Worm (Caenorhabditis elegans): ENCODE data around the gene msrp-7.

Gene msrp-7

ce11 chrII:10784780-10785463 lies 25.9 kb upstream of the msrp-7 start, which contains the start of gene cdl-1 (continued):
- TF ChIP-seq lsy-2 (tag; optimal IDR thresholded peaks at IDR 0.05) (peak in 1 of 2 experiments; percentile 84), unc-130 (GFP tag; optimal IDR thresholded peaks at IDR 0.05) (no peak), vab-7 (GFP tag; IDR thresholded peaks at IDR 0.05) (no peak), mep-1 (tag; optimal IDR thresholded peaks at IDR 0.05) (peak; percentile 55), Y105C5A.15 (GFP tag; IDR thresholded peaks at IDR 0.05) (no peak), hlh-30 (tag; optimal IDR thresholded peaks at IDR 0.05; ENCODE audit: insufficient read depth) (peak; percentile 62), mes-2 (tag; optimal IDR thresholded peaks at IDR 0.05; ENCODE audit: poor library complexity, severe bottlenecking) (peak; percentile 84), unc-62 (GFP tag; optimal IDR thresholded peaks at IDR 0.05 in 1 of 2) (peak in 1 of 2 experiments; percentile 65), unc-62 (tag; optimal IDR thresholded peaks at IDR 0.05) (no peak), madf-5 (GFP tag; IDR thresholded peaks at IDR 0.05) (no peak), rbr-2 (tag; optimal IDR thresholded peaks at IDR 0.05) (peak; percentile 21), dve-1 (tag; optimal IDR thresholded peaks at IDR 0.05; ENCODE audit: insufficient read depth) (no peak), ceh-62 (tag; optimal IDR thresholded peaks at IDR 0.05) (no peak), Y75B8A.6 (GFP tag; IDR thresholded peaks at IDR 0.05) (no peak), hlh-11 (tag; optimal IDR thresholded peaks at IDR 0.05) (peak; percentile 44), zfp-2 (tag; optimal IDR thresholded peaks at IDR 0.05) (no peak), lin-13 (GFP tag; optimal IDR thresholded peaks at IDR 0.05) (no peak), zag-1 (tag; optimal IDR thresholded peaks at IDR 0.05) (no peak), nhr-25 (tag; optimal IDR thresholded peaks at IDR 0.05; ENCODE audit: borderline replicate concordance, insufficient read depth) (no peak), pqm-1 (tag; optimal IDR thresholded peaks at IDR 0.05) (peak; percentile 2), ceh-28 (tag; optimal IDR thresholded peaks at IDR 0.05) (no peak), dmd-6 (GFP tag; IDR thresholded peaks at IDR 0.05) (no peak), nhr-10 (tag; optimal IDR thresholded peaks at IDR 0.05) (no peak), duxl-1 (tag; optimal IDR thresholded peaks at IDR 0.05; ENCODE audit: poor library complexity) (no peak), gei-8 (GFP tag; optimal IDR thresholded peaks at IDR 0.05) (no peak), dmd-8 (GFP tag; IDR thresholded peaks at IDR 0.05) (no peak), lin-29 (GFP tag; IDR thresholded peaks at IDR 0.05) (no peak), spr-1 (tag; optimal IDR thresholded peaks at IDR 0.05) (no peak), ceh-44 (GFP tag; IDR thresholded peaks at IDR 0.05) (no peak), set-16 (GFP tag; IDR thresholded peaks at IDR 0.05) (no peak), aly-2 (tag; optimal IDR thresholded peaks at IDR 0.05) (no peak), fos-1 (tag; optimal IDR thresholded peaks at IDR 0.05) (no peak), php-3 (GFP tag; IDR thresholded peaks at IDR 0.05) (no peak), madf-9 (GFP tag; conservative IDR thresholded peaks at IDR 0.05) (no peak), ztf-7 (tag; optimal IDR thresholded peaks at IDR 0.05) (no peak), pha-4 (GFP tag; IDR thresholded peaks at IDR 0.05) (no peak), pha-4 (tag; optimal IDR thresholded peaks at IDR 0.05) (peak; percentile 69), sdz-12 (GFP tag; optimal IDR thresholded peaks at IDR 0.05) (no peak), F26F4.8 (GFP tag; conservative IDR thresholded peaks at IDR 0.05) (no peak), snpc-4 (tag; optimal IDR thresholded peaks at IDR 0.05) (no peak), nhr-11 (tag; optimal IDR thresholded peaks at IDR 0.05) (peak; percentile 37), hif-1 (tag; optimal IDR thresholded peaks at IDR 0.05) (no peak)

All from whole organism, L4 larva.